Worm (Caenorhabditis elegans) whole organism, L4 larva: Measurements from ENCODE around the gene msd-4.
A peak's percentile ranks its signal among the peaks of the same experiment; 100 is the strongest.

Experiments used
- F37D6.2 ChIP-seq: sonication (generic microtip); optimal IDR thresholded peaks from 2 replicates; lab custom pipeline; 2016; ENCODE audit warnings: mild to moderate bottlenecking, missing genetic modification characterization, missing compliant biosample characterization
- R02D3.7 ChIP-seq: fragments of 150-350 bp; sonication (generic microtip); optimal IDR thresholded peaks from 3 replicates; lab custom pipeline; 2014; ENCODE audit warnings: missing biosample characterization, missing genetic modification characterization
- ZK546.5 ChIP-seq, 2 experiments: sonication (generic microtip); optimal IDR thresholded peaks; 2 replicates each; lab custom pipeline; 2017; ENCODE audit warnings: missing biosample characterization in 2 of 2, missing genetic modification characterization in 2 of 2
- aly-2 ChIP-seq: sonication (generic microtip); optimal IDR thresholded peaks from 2 replicates; lab custom pipeline; 2018; ENCODE audit warnings: missing biosample characterization, missing genetic modification characterization
- ama-1 ChIP-seq: fragments of 150-350 bp; optimal IDR thresholded peaks from 2 replicates; lab custom pipeline; 2014; ENCODE audit warnings: inconsistent platforms, mixed read lengths
- ceh-20 ChIP-seq: fragments of 200-800 bp; sonication (Bioruptor generic); IDR thresholded peaks from 2 replicates; pipeline ENCODE4 v1.3.6; 2022; ENCODE audit warnings: missing genetic modification reagents, missing genetic modification characterization, missing compliant biosample characterization
- ceh-44 ChIP-seq: fragments of 200-800 bp; sonication (Bioruptor generic); IDR thresholded peaks from 2 replicates; pipeline ENCODE4 v1.3.6; 2022; ENCODE audit warnings: missing genetic modification reagents, missing genetic modification characterization, missing compliant biosample characterization
- ces-1 ChIP-seq: fragments of 150-350 bp; sonication (generic microtip); optimal IDR thresholded peaks from 4 replicates; lab custom pipeline; 2014; ENCODE audit warnings: missing biosample characterization, missing genetic modification reagents, missing genetic modification characterization
- dmd-6 ChIP-seq: fragments of 200-800 bp; sonication (Bioruptor generic); IDR thresholded peaks from 2 replicates; pipeline ENCODE4 v1.3.6; 2022; ENCODE audit warnings: missing genetic modification reagents, missing genetic modification characterization, missing compliant biosample characterization
- dpl-1 ChIP-seq: fragments of 150-350 bp; optimal IDR thresholded peaks from 2 replicates; lab custom pipeline; 2014; ENCODE audit warnings: missing biosample characterization, missing genetic modification reagents, missing genetic modification characterization
- duxl-1 ChIP-seq: sonication (generic microtip); optimal IDR thresholded peaks from 2 replicates; lab custom pipeline; 2016; ENCODE audit warnings: mild to moderate bottlenecking, missing genetic modification characterization, moderate library complexity, missing compliant biosample characterization; ENCODE audit not compliant: poor library complexity
- fos-1 ChIP-seq: fragments of 150-350 bp; optimal IDR thresholded peaks from 2 replicates; lab custom pipeline; 2014; ENCODE audit warnings: missing biosample characterization, missing genetic modification characterization
- hif-1 ChIP-seq, 2 experiments: sonication (generic microtip); optimal IDR thresholded peaks; 2 replicates each; lab custom pipeline; 2016 to 2017; ENCODE audit warnings: missing compliant biosample characterization in 2 of 2, missing genetic modification characterization in 2 of 2, missing genetic modification reagents in 2 of 2, missing genotype in 2 of 2, mild to moderate bottlenecking in 1 of 2
- lim-7 ChIP-seq: fragments of 200-800 bp; sonication (Bioruptor generic); IDR thresholded peaks from 2 replicates; pipeline ENCODE4 v1.3.6; 2022; ENCODE audit warnings: missing genetic modification characterization, missing compliant biosample characterization
- lin-38 ChIP-seq: fragments of 200-800 bp; sonication (Bioruptor generic); IDR thresholded peaks from 2 replicates; pipeline ENCODE4 v1.3.6; 2022; ENCODE audit warnings: missing genetic modification reagents, missing genetic modification characterization, missing compliant biosample characterization
- mes-2 ChIP-seq: sonication (generic microtip); optimal IDR thresholded peaks from 2 replicates; lab custom pipeline; 2016; ENCODE audit warnings: missing genotype, mild to moderate bottlenecking, missing genetic modification characterization, missing compliant biosample characterization; ENCODE audit not compliant: poor library complexity, severe bottlenecking
- mxl-3 ChIP-seq: fragments of 200-800 bp; sonication (Bioruptor generic); optimal IDR thresholded peaks from 2 replicates; lab custom pipeline; 2018; ENCODE audit warnings: mild to moderate bottlenecking, missing genetic modification characterization, missing compliant biosample characterization
- nhr-102 ChIP-seq: sonication (generic microtip); optimal IDR thresholded peaks from 2 replicates; lab custom pipeline; 2016; ENCODE audit warnings: mild to moderate bottlenecking, missing genetic modification characterization, moderate library complexity, missing compliant biosample characterization
- nhr-111 ChIP-seq: fragments of 200-800 bp; sonication (Bioruptor generic); optimal IDR thresholded peaks from 2 replicates; lab custom pipeline; 2018; ENCODE audit warnings: mild to moderate bottlenecking, missing genetic modification characterization, missing compliant biosample characterization
- nhr-77 ChIP-seq: fragments of 150-350 bp; optimal IDR thresholded peaks from 2 replicates; lab custom pipeline; 2014; ENCODE audit warnings: missing biosample characterization, missing genetic modification characterization
- pha-4 ChIP-seq, 2 experiments: fragments of 150-350 bp in 1 of 2; fragments of 200-800 bp in 1 of 2; sonication (Bioruptor generic) in 1 of 2; IDR thresholded peaks in 1 of 2; optimal IDR thresholded peaks in 1 of 2; 2 replicates each; pipeline versions ENCODE4 v1.3.6 to Lab custom; 2014 to 2022; ENCODE audit warnings: missing genetic modification characterization in 2 of 2, missing genetic modification reagents in 2 of 2, missing biosample characterization in 1 of 2, missing compliant biosample characterization in 1 of 2
- skn-1 ChIP-seq: fragments of 150-350 bp; optimal IDR thresholded peaks from 2 replicates; lab custom pipeline; 2014; ENCODE audit warnings: missing biosample characterization, missing genetic modification characterization
- spr-1 ChIP-seq: sonication (generic microtip); optimal IDR thresholded peaks from 2 replicates; lab custom pipeline; 2016; ENCODE audit warnings: mild to moderate bottlenecking, missing genetic modification characterization, missing compliant biosample characterization
- tag-97 ChIP-seq: fragments of 200-800 bp; sonication (Bioruptor generic); IDR thresholded peaks from 2 replicates; pipeline ENCODE4 v1.3.6; 2022; ENCODE audit warnings: missing genetic modification characterization, missing compliant biosample characterization
- unc-130 ChIP-seq: sonication (generic microtip); optimal IDR thresholded peaks from 2 replicates; lab custom pipeline; 2016; ENCODE audit warnings: missing genetic modification reagents, missing genetic modification characterization, missing compliant biosample characterization
- unc-39 ChIP-seq: sonication (generic microtip); optimal IDR thresholded peaks from 2 replicates; lab custom pipeline; 2017; ENCODE audit warnings: missing biosample characterization, missing genetic modification characterization
- unc-62 ChIP-seq, 3 experiments: fragments of 150-350 bp in 1 of 3; sonication (generic microtip); optimal IDR thresholded peaks in 2 of 3; peaks in 1 of 3; 1 replicate in 1 of 3; 2 replicates in 2 of 3; lab custom pipeline; 2014 to 2017; ENCODE audit warnings: missing biosample characterization in 3 of 3, missing genetic modification characterization in 3 of 3, missing genetic modification reagents in 3 of 3, missing genotype in 1 of 3
- ztf-11 ChIP-seq: fragments of 150-350 bp; optimal IDR thresholded peaks from 2 replicates; lab custom pipeline; 2014; ENCODE audit warnings: missing biosample characterization, missing genetic modification characterization

The msd-4 gene

ce11 chrIII:4866762-4867161, 1.8 kb downstream of the msd-4 start, which contains the start of gene C35D10.17:
TSS of gene C35D10.17 (plus strand) at chrIII:4867062.
- TF ChIP-seq dpl-1, result no peak
- no peak for TF ChIP-seq ama-1 (lab: Kevin White, UChicago)
- TF ChIP-seq fos-1 (tag; lab: Kevin White, UChicago), result no peak
- no peak for TF ChIP-seq F37D6.2 (tag; lab: Kevin White, UChicago)
- TF ChIP-seq ceh-44 (GFP tag; lab: Robert Waterston, UW), result no peak
- no peak for TF ChIP-seq dmd-6 (GFP tag; lab: Robert Waterston, UW)
- TF ChIP-seq nhr-111, result no peak
- TF ChIP-seq ceh-20 (GFP tag; lab: Robert Waterston, UW), result no peak
- TF ChIP-seq, all 104 proteins: peak for 0

ce11 chrIII:4863127-4863526, 5.4 kb downstream of the msd-4 start, which contains the start of gene coq-8:
TSS of gene coq-8 (plus strand) at chrIII:4863427.
- TF ChIP-seq pha-4 (GFP tag; IDR thresholded peaks at IDR 0.05; lab: Robert Waterston, UW) (no peak), pha-4 (tag; optimal IDR thresholded peaks at IDR 0.05; lab: Kevin White, UChicago) (no peak), unc-62 (GFP tag; optimal IDR thresholded peaks at IDR 0.05 in 1 of 2; lab: Kevin White, UChicago) (no peak), unc-62 (tag; optimal IDR thresholded peaks at IDR 0.05; lab: Kevin White, UChicago) (no peak), ces-1 (no peak), skn-1 (tag; lab: Kevin White, UChicago) (no peak), ceh-20 (GFP tag; lab: Robert Waterston, UW) (no peak), tag-97 (no peak), ztf-11 (tag; lab: Kevin White, UChicago) (no peak), nhr-77 (tag; lab: Kevin White, UChicago) (no peak)

- TF ChIP-seq ZK546.5 (tag; optimal IDR thresholded peaks at IDR 0.05; lab: Kevin White, UChicago) (no peak), mes-2 (tag; lab: Kevin White, UChicago) (peak; percentile 55), nhr-102 (tag; lab: Kevin White, UChicago) (no peak), unc-130 (GFP tag; lab: Kevin White, UChicago) (peak; percentile 50), mxl-3 (no peak), hif-1 (tag; optimal IDR thresholded peaks at IDR 0.05; lab: Kevin White, UChicago) (peak in 1 of 2 experiments; percentile 50)
Measured at ce11 chrIII:4861744-4862401, 6.7 kb downstream of the msd-4 start, which contains the start of the genes C35D10.10 and C35D10.5. TSS of gene C35D10.10 (minus strand) at chrIII:4861794. TSS of gene C35D10.5 (plus strand) at chrIII:4862351.

- no peak for TF ChIP-seq duxl-1 (tag; lab: Kevin White, UChicago)
- TF ChIP-seq unc-62 (GFP tag; optimal IDR thresholded peaks at IDR 0.05 in 1 of 2; lab: Kevin White, UChicago), result no peak
- TF ChIP-seq unc-62 (tag; optimal IDR thresholded peaks at IDR 0.05; lab: Kevin White, UChicago), result no peak
- no peak for TF ChIP-seq unc-39 (tag; lab: Kevin White, UChicago)
Measured at ce11 chrIII:4859039-4859438, 9.5 kb downstream of the msd-4 start, which contains the start of gene C35D10.6. TSS of gene C35D10.6 (plus strand) at chrIII:4859339.

ce11 chrIII:4856992-4857391, 11.6 kb downstream of the msd-4 start:
- no peak for TF ChIP-seq R02D3.7
- TF ChIP-seq unc-62 (GFP tag; optimal IDR thresholded peaks at IDR 0.05 in 1 of 2; lab: Kevin White, UChicago), result peak in 1 of 2 experiments; percentile 98
- no peak for TF ChIP-seq unc-62 (tag; optimal IDR thresholded peaks at IDR 0.05; lab: Kevin White, UChicago)
- TF ChIP-seq, all 104 proteins: peak for 1

ce11 chrIII:4856109-4856508, 12.4 kb downstream of the msd-4 start, which contains the start of gene C35D10.7:
TSS of gene C35D10.7 (plus strand) at chrIII:4856193.
- no peak for TF ChIP-seq aly-2 (tag; lab: Kevin White, UChicago)
- TF ChIP-seq lim-7, result no peak
- TF ChIP-seq spr-1, result no peak
- peak; percentile 35; the same call in 1 of the 2 replicates for TF ChIP-seq lin-38 (GFP tag; lab: Robert Waterston, UW)
- no peak for TF ChIP-seq ZK546.5 (tag; optimal IDR thresholded peaks at IDR 0.05; lab: Kevin White, UChicago)
